In the genomic region with DNA sequence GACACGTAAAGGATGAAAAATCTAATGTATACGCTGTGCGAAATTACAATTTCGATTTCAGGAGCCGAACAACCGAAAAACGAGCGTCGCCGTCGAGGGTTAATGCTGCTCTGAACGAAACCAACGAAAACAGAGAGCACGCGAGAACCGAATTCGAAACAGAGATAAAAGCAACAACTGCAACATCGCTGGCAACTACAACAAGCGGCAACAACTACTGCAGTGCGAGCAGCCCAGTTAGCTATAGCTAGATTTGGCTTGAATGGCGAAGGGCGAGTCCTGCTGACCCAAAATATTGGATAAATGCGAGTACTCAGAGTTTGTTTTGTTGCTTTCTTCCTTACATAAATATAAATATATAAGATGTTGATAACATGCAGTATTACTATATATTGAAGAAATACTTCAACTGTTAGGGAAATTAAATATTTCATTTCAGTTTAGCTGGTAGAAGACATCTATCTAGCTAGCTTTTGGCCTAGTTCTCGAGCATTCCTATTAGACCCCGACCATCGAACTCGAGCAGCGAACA, we compare ENCODE assay signal across 3 fruit fly cellular contexts.
TF ChIP-seq lines count a peak whose summit lies in the region.

A gene (minus strand): TSS at position 178 of the 532 bp plus-strand sequence.

TF ChIP-seq in whole organism, embryonic, 481 proteins besides CTCF, POLR2A, EP300 and RAD21 (continued from another document and continues in another):
- TF ChIP-seq CG9727 (GFP tag; optimal IDR thresholded peaks at IDR 0.05; lab: Kevin White, UChicago) (peak; percentile 43), inv (GFP tag; IDR thresholded peaks at IDR 0.05; lab: Robert Waterston, UW; ENCODE audit: partially characterized antibody) (no peak), CG18011 (GFP tag; optimal IDR thresholded peaks at IDR 0.05; lab: Kevin White, UChicago) (no peak), hbn (GFP tag; IDR thresholded peaks at IDR 0.05; lab: Robert Waterston, UW; ENCODE audit: partially characterized antibody) (no peak), Hmr (GFP tag; optimal IDR thresholded peaks at IDR 0.05; lab: Kevin White, UChicago) (peak; percentile 48), CG12236 (GFP tag; optimal IDR thresholded peaks at IDR 0.05; lab: Kevin White, UChicago) (no peak), Taf1 (GFP tag; IDR thresholded peaks at IDR 0.05; lab: Robert Waterston, UW) (no peak), Blimp-1 (GFP tag; optimal IDR thresholded peaks at IDR 0.05; lab: Kevin White, UChicago) (peak; percentile 3), insv (GFP tag; optimal IDR thresholded peaks at IDR 0.05; lab: Kevin White, UChicago) (peak in 1 of 2 experiments; percentile 68), CG17385 (GFP tag; optimal IDR thresholded peaks at IDR 0.05; lab: Kevin White, UChicago) (peak; percentile 33), CG18619 (GFP tag; optimal IDR thresholded peaks at IDR 0.05; lab: Kevin White, UChicago) (peak; percentile 45), Hand (GFP tag; optimal IDR thresholded peaks at IDR 0.05; lab: Kevin White, UChicago) (peak; percentile 0), sna (GFP tag; IDR thresholded peaks at IDR 0.05; lab: Robert Waterston, UW; ENCODE audit: partially characterized antibody) (no peak), CG10267 (tag; optimal IDR thresholded peaks at IDR 0.05; lab: Kevin White, UChicago) (peak; percentile 46), CG6854 (GFP tag; optimal IDR thresholded peaks at IDR 0.05; lab: Kevin White, UChicago) (peak; percentile 19), Side (GFP tag; optimal IDR thresholded peaks at IDR 0.05; lab: Kevin White, UChicago) (no peak), grau (tag; optimal IDR thresholded peaks at IDR 0.05; lab: Kevin White, UChicago) (peak; percentile 61), esg (GFP tag; conservative IDR thresholded peaks at IDR 0.05; lab: Robert Waterston, UW) (0 out of 2 replicates have a peak, but pooled peaks have one; percentile 11), CG1529 (GFP tag; optimal IDR thresholded peaks at IDR 0.05; lab: Kevin White, UChicago) (peak; percentile 17), Gug (GFP tag; IDR thresholded peaks at IDR 0.05; lab: Robert Waterston, UW) (no peak), CG1233 (GFP tag; optimal IDR thresholded peaks at IDR 0.05; lab: Kevin White, UChicago) (peak; percentile 21), tap (tag; optimal IDR thresholded peaks at IDR 0.05; lab: Kevin White, UChicago) (peak; percentile 45), Xrp1 (GFP tag; IDR thresholded peaks at IDR 0.05; lab: Robert Waterston, UW) (peak; percentile 28; the same call in 1 of the 2 replicates), Dek (tag; optimal IDR thresholded peaks at IDR 0.05; lab: Kevin White, UChicago) (no peak), D19A (tag; optimal IDR thresholded peaks at IDR 0.05; lab: Kevin White, UChicago) (peak; percentile 42), bowl (GFP tag; IDR thresholded peaks at IDR 0.05; lab: Robert Waterston, UW) (no peak), Nf-YC (tag; optimal IDR thresholded peaks at IDR 0.05; lab: Kevin White, UChicago) (peak; percentile 55), ftz-f1 (GFP tag; optimal IDR thresholded peaks at IDR 0.05; lab: Kevin White, UChicago) (no peak), Eip74EF (GFP tag; optimal IDR thresholded peaks at IDR 0.05; lab: Kevin White, UChicago) (peak in 1 of 2 experiments; percentile 18), tx (GFP tag; optimal IDR thresholded peaks at IDR 0.05; lab: Kevin White, UChicago) (no peak), CG12391 (tag; optimal IDR thresholded peaks at IDR 0.05; lab: Kevin White, UChicago) (peak; percentile 60), CG2712 (tag; optimal IDR thresholded peaks at IDR 0.05; lab: Kevin White, UChicago) (peak; percentile 48), CG12659 (GFP tag; optimal IDR thresholded peaks at IDR 0.05; lab: Kevin White, UChicago) (peak; percentile 43), ac (GFP tag; optimal IDR thresholded peaks at IDR 0.05; lab: Kevin White, UChicago) (no peak), CG17361 (GFP tag; IDR thresholded peaks at IDR 0.05; lab: Robert Waterston, UW) (peak; percentile 67; the same call in 2 of the 3 replicates), gem (tag; optimal IDR thresholded peaks at IDR 0.05; lab: Kevin White, UChicago) (peak; percentile 57), Opbp (GFP tag; IDR thresholded peaks at IDR 0.05; lab: Robert Waterston, UW; ENCODE audit: partially characterized antibody) (peak; percentile 39; the same call in 1 of the 3 replicates), trem (tag; optimal IDR thresholded peaks at IDR 0.05; lab: Kevin White, UChicago) (peak; percentile 23), D (optimal IDR thresholded peaks at IDR 0.05; lab: Kevin White, UChicago) (no peak), D (GFP tag; optimal IDR thresholded peaks at IDR 0.05; lab: Kevin White, UChicago) (peak; percentile 25)

TF ChIP-seq in whole organism, prepupa, 60 proteins besides CTCF, POLR2A, EP300 and RAD21 (continued from another document):
- TF ChIP-seq Smox (GFP tag; optimal IDR thresholded peaks at IDR 0.05; lab: Kevin White, UChicago) (no peak), CG8319 (GFP tag; optimal IDR thresholded peaks at IDR 0.05; lab: Kevin White, UChicago) (no peak), CG11902 (GFP tag; optimal IDR thresholded peaks at IDR 0.05; lab: Kevin White, UChicago) (no peak), Gug (GFP tag; IDR thresholded peaks at IDR 0.05; lab: Robert Waterston, UW) (no peak), fd85E (GFP tag; optimal IDR thresholded peaks at IDR 0.05; lab: Kevin White, UChicago) (no peak), Eip93F (GFP tag; optimal IDR thresholded peaks at IDR 0.05; lab: Kevin White, UChicago) (no peak), CG6163 (GFP tag; IDR thresholded peaks at IDR 0.05; lab: Robert Waterston, UW) (0 out of 3 replicates have a peak, but pooled peaks have one; percentile 6), cyc (GFP tag; optimal IDR thresholded peaks at IDR 0.05; lab: Kevin White, UChicago) (no peak), dac (GFP tag; optimal IDR thresholded peaks at IDR 0.05; lab: Kevin White, UChicago) (peak; percentile 22), Met (GFP tag; optimal IDR thresholded peaks at IDR 0.05; lab: Kevin White, UChicago) (peak; percentile 2), fkh (GFP tag; optimal IDR thresholded peaks at IDR 0.05; lab: Kevin White, UChicago) (no peak), lz (GFP tag; optimal IDR thresholded peaks at IDR 0.05; lab: Kevin White, UChicago) (peak; percentile 24), CG11294 (GFP tag; IDR thresholded peaks at IDR 0.05; lab: Robert Waterston, UW) (no peak), CG10669 (GFP tag; optimal IDR thresholded peaks at IDR 0.05; lab: Kevin White, UChicago) (peak; percentile 40), CG8119 (GFP tag; IDR thresholded peaks at IDR 0.05; lab: Robert Waterston, UW) (no peak), svp (GFP tag; lab: Kevin White, UChicago) (peak; percentile 78), CG15336 (GFP tag; IDR thresholded peaks at IDR 0.05; lab: Robert Waterston, UW) (no peak), CG16779 (tag; optimal IDR thresholded peaks at IDR 0.05; lab: Kevin White, UChicago) (peak; percentile 17), CG10631 (GFP tag; optimal IDR thresholded peaks at IDR 0.05; lab: Kevin White, UChicago) (no peak), CG9139 (GFP tag; optimal IDR thresholded peaks at IDR 0.05; lab: Kevin White, UChicago) (no peak), Hr39 (GFP tag; optimal IDR thresholded peaks at IDR 0.05; lab: Kevin White, UChicago) (no peak), CG31627 (GFP tag; optimal IDR thresholded peaks at IDR 0.05; lab: Kevin White, UChicago) (no peak), Sox15 (GFP tag; optimal IDR thresholded peaks at IDR 0.05; lab: Kevin White, UChicago) (no peak), Hr4 (GFP tag; optimal IDR thresholded peaks at IDR 0.05; lab: Kevin White, UChicago) (peak; percentile 3), CG34406 (GFP tag; optimal IDR thresholded peaks at IDR 0.05; lab: Kevin White, UChicago) (peak; percentile 26), net (GFP tag; optimal IDR thresholded peaks at IDR 0.05; lab: Kevin White, UChicago) (peak; percentile 32), achi (GFP tag; optimal IDR thresholded peaks at IDR 0.05; lab: Kevin White, UChicago) (peak; percentile 34), CG4318 (GFP tag; optimal IDR thresholded peaks at IDR 0.05; lab: Kevin White, UChicago) (peak; percentile 2), Lpt (GFP tag; optimal IDR thresholded peaks at IDR 0.05; lab: Kevin White, UChicago) (peak; percentile 4), esn (GFP tag; optimal IDR thresholded peaks at IDR 0.05; lab: Kevin White, UChicago) (peak; percentile 31), OdsH (GFP tag; optimal IDR thresholded peaks at IDR 0.05; lab: Kevin White, UChicago) (peak; percentile 19), CG11762 (GFP tag; optimal IDR thresholded peaks at IDR 0.05; lab: Kevin White, UChicago; ENCODE audit: insufficient read depth) (no peak), Blimp-1 (GFP tag; optimal IDR thresholded peaks at IDR 0.05; lab: Kevin White, UChicago) (no peak), CG3919 (GFP tag; optimal IDR thresholded peaks at IDR 0.05; lab: Kevin White, UChicago) (no peak), Hr38 (GFP tag; optimal IDR thresholded peaks at IDR 0.05; lab: Kevin White, UChicago) (no peak), fd59A (GFP tag; optimal IDR thresholded peaks at IDR 0.05; lab: Kevin White, UChicago) (no peak), dsx (GFP tag; optimal IDR thresholded peaks at IDR 0.05; lab: Kevin White, UChicago; ENCODE audit: poor library complexity, severe bottlenecking) (peak; percentile 24), Sox14 (GFP tag; optimal IDR thresholded peaks at IDR 0.05; lab: Kevin White, UChicago) (peak; percentile 16), eg (GFP tag; IDR thresholded peaks at IDR 0.05; lab: Robert Waterston, UW) (no peak)

TF ChIP-seq in whole organism, wandering third instar larva, 38 proteins besides CTCF, POLR2A, EP300 and RAD21 (continued from another document):
- TF ChIP-seq Hr78 (GFP tag; optimal IDR thresholded peaks at IDR 0.05; lab: Kevin White, UChicago) (no peak), Dif (GFP tag; optimal IDR thresholded peaks at IDR 0.05; lab: Kevin White, UChicago; ENCODE audit: partially characterized antibody) (no peak), HLH106 (tag; optimal IDR thresholded peaks at IDR 0.05; lab: Kevin White, UChicago) (peak; percentile 18), Mio (GFP tag; optimal IDR thresholded peaks at IDR 0.05; lab: Kevin White, UChicago) (no peak), sv (GFP tag; optimal IDR thresholded peaks at IDR 0.05; lab: Kevin White, UChicago) (no peak), rgr (GFP tag; optimal IDR thresholded peaks at IDR 0.05; lab: Kevin White, UChicago) (peak; percentile 26), Vsx2 (GFP tag; optimal IDR thresholded peaks at IDR 0.05; lab: Kevin White, UChicago; ENCODE audit: partially characterized antibody) (no peak), lola (GFP tag; optimal IDR thresholded peaks at IDR 0.05; lab: Kevin White, UChicago) (no peak), Jra (GFP tag; optimal IDR thresholded peaks at IDR 0.05; lab: Kevin White, UChicago) (no peak), dl (GFP tag; optimal IDR thresholded peaks at IDR 0.05; lab: Kevin White, UChicago; ENCODE audit: insufficient read depth in 1 of 2, partially characterized antibody in 2 of 2) (no peak), Hr83 (GFP tag; optimal IDR thresholded peaks at IDR 0.05; lab: Kevin White, UChicago; ENCODE audit: poor library complexity, severe bottlenecking) (no peak), GATAd (GFP tag; optimal IDR thresholded peaks at IDR 0.05; lab: Kevin White, UChicago) (no peak), jim (GFP tag; optimal IDR thresholded peaks at IDR 0.05; lab: Kevin White, UChicago) (no peak)
